Worm (Caenorhabditis elegans) whole organism, L4 larva: ENCODE data around the gene T27A8.2.

Source experiments
- ZK546.5 ChIP-seq, 2 experiments: sonication (generic microtip); optimal IDR thresholded peaks; 2 replicates each; lab custom pipeline; 2017; ENCODE audit warnings: missing biosample characterization in 2 of 2, missing genetic modification characterization in 2 of 2
- ama-1 ChIP-seq: fragments of 150-350 bp; optimal IDR thresholded peaks from 2 replicates; lab custom pipeline; 2014; ENCODE audit warnings: inconsistent platforms, mixed read lengths
- ceh-82 ChIP-seq: sonication (generic microtip); optimal IDR thresholded peaks from 2 replicates; lab custom pipeline; 2017; ENCODE audit warnings: missing biosample characterization, missing genetic modification characterization
- ctbp-1 ChIP-seq: fragments of 200-800 bp; sonication (Bioruptor generic); IDR thresholded peaks from 2 replicates; pipeline ENCODE4 v1.3.6; 2022; ENCODE audit warnings: missing genetic modification reagents, missing genetic modification characterization, missing compliant biosample characterization
- dmd-9 ChIP-seq: fragments of 200-800 bp; sonication (Bioruptor generic); IDR thresholded peaks from 2 replicates; pipeline ENCODE4 v1.3.6; 2022; ENCODE audit warnings: missing genetic modification reagents, missing genetic modification characterization, missing compliant biosample characterization
- dpl-1 ChIP-seq: fragments of 150-350 bp; optimal IDR thresholded peaks from 2 replicates; lab custom pipeline; 2014; ENCODE audit warnings: missing biosample characterization, missing genetic modification reagents, missing genetic modification characterization
- lin-13 ChIP-seq: fragments of 150-350 bp; optimal IDR thresholded peaks from 2 replicates; lab custom pipeline; 2014; ENCODE audit warnings: missing biosample characterization, missing genetic modification reagents, missing genetic modification characterization
- lin-39 ChIP-seq: fragments of 150-350 bp; optimal IDR thresholded peaks from 2 replicates; lab custom pipeline; 2014; ENCODE audit warnings: missing biosample characterization, missing genetic modification reagents, missing genetic modification characterization
- nhr-11 ChIP-seq: fragments of 150-350 bp; optimal IDR thresholded peaks from 2 replicates; lab custom pipeline; 2014; ENCODE audit warnings: missing biosample characterization, missing genetic modification characterization
- nhr-237 ChIP-seq: sonication (generic microtip); optimal IDR thresholded peaks from 2 replicates; lab custom pipeline; 2017; ENCODE audit warnings: missing biosample characterization, missing genetic modification characterization
- nhr-25 ChIP-seq: sonication (generic microtip); optimal IDR thresholded peaks from 2 replicates; lab custom pipeline; 2017; ENCODE audit warnings: missing genetic modification characterization, mild to moderate bottlenecking, missing compliant biosample characterization, antibody characterized with exemption, moderate library complexity, borderline replicate concordance; ENCODE audit not compliant: insufficient read depth
- nhr-76 ChIP-seq: fragments of 150-350 bp; optimal IDR thresholded peaks from 2 replicates; lab custom pipeline; 2014; ENCODE audit warnings: missing biosample characterization, missing genetic modification characterization

DNA sequence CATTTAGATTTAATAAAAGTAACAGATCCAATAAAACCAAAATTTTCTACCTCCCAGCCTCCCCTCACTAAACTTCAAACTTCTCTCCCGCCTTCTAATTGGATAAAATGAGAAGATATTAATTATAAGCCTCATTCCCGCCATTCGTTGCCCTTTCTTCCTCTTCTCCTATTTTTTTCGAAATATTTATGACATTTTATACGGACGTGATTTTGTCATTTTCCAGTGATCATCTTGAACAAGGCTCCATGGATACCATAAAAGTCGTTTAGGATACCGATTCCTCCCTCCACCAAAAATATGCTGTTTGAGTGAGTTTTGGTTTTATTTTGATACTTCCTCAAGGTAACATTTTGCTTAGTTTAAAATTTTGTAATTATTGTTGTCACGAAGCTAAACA lies 44.7 kb upstream of the T27A8.2 start, which contains the start of gene ZK1073.2:
- TF ChIP-seq ceh-82 (no peak), nhr-76 (tag; lab: Kevin White, UChicago) (no peak), lin-13 (GFP tag; lab: Kevin White, UChicago) (no peak), dpl-1 (GFP tag; lab: Kevin White, UChicago) (no peak), lin-39 (tag; lab: Kevin White, UChicago) (no peak), ama-1 (lab: Kevin White, UChicago) (no peak), nhr-237 (no peak), nhr-11 (tag; lab: Kevin White, UChicago) (no peak), nhr-25 (tag; lab: Kevin White, UChicago) (no peak), ZK546.5 (tag; optimal IDR thresholded peaks at IDR 0.05; lab: Kevin White, UChicago) (no peak), ctbp-1 (GFP tag; lab: Robert Waterston, UW) (no peak), dmd-9 (GFP tag; lab: Robert Waterston, UW) (no peak)
